Fruit fly (Drosophila melanogaster) whole organism, adult: Measurements from ENCODE around the gene pHCl-2.

Experiments used
- CG11617 ChIP-seq: fragments of 200-800 bp; sonication (Bioruptor generic); optimal IDR thresholded peaks from 2 replicates; lab custom pipeline; 2017; ENCODE audit warnings: mild to moderate bottlenecking, missing biosample characterization, missing genetic modification reagents, missing genetic modification characterization
- CG12768 ChIP-seq: fragments of 200-800 bp; sonication (Bioruptor generic); optimal IDR thresholded peaks from 2 replicates; lab custom pipeline; 2017; ENCODE audit warnings: missing biosample characterization, missing genetic modification characterization, mild to moderate bottlenecking, moderate library complexity, missing genetic modification reagents
- CG7101 ChIP-seq: fragments of 200-800 bp; sonication (Bioruptor generic); optimal IDR thresholded peaks from 2 replicates; lab custom pipeline; 2018; ENCODE audit warnings: missing biosample characterization, mild to moderate bottlenecking, missing genetic modification characterization, moderate library complexity
- Mnt ChIP-seq: fragments of 200-800 bp; sonication (Bioruptor generic); optimal IDR thresholded peaks from 2 replicates; lab custom pipeline; 2016; ENCODE audit warnings: missing biosample characterization, mild to moderate bottlenecking, missing genetic modification characterization
- cic ChIP-seq: fragments of 200-800 bp; sonication (Bioruptor generic); optimal IDR thresholded peaks from 2 replicates; lab custom pipeline; 2017; ENCODE audit warnings: missing biosample characterization, mild to moderate bottlenecking, missing genetic modification characterization, moderate library complexity
- kay ChIP-seq: fragments of 200-800 bp; sonication (Bioruptor generic); peaks from one replicate; lab custom pipeline; 2016; ENCODE audit warnings: missing biosample characterization, missing genetic modification characterization, borderline replicate concordance
- tj ChIP-seq: fragments of 200-800 bp; sonication (Bioruptor generic); optimal IDR thresholded peaks from 3 replicates; lab custom pipeline; 2017; ENCODE audit warnings: missing biosample characterization, mild to moderate bottlenecking, missing genetic modification characterization, moderate library complexity
- toe ChIP-seq: fragments of 200-800 bp; sonication (Bioruptor generic); optimal IDR thresholded peaks from 2 replicates; lab custom pipeline; 2016; ENCODE audit warnings: missing biosample characterization, missing genetic modification characterization

DNA sequence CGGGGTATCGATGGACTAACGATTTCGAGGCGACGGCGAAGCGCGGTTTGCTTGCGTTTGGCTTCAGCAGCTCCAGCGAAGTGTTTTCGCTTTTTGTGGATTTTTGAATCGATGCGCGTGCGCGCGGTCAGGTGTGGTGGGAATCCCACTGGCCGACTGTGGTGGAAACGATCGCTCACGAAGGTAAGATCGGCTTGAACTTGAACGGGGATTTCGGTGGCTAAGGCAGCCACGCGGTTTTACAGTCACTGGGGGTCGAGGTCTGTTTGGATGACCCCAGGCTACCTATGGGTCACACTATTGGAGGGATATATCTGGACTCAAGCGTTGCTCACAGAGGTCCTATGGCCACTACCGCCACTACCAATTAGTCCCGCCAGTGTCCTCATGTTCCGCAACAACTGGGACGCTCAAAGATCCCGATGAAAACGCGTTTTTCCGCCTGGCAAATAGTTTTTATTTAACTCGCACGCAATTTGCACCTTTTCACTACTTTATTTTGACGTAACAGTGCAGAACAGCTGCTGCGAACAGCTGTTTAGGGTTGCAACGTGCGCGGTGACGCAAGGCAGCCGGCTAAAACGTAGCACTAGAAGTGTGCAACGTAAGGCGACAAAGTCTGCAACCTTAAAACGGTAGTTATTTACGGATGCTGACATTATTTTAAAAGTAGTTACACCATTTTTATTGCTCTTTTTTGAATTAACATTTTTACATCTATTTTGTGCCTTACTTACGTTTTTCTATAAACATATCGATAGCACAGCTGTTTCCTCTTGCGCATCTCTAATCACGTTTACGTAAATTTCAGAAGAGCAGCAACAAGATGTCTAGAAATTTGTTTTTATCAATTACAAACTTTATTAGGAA, 52.9 kb downstream of the pHCl-2 start, which contains the start of the genes qless and mRpL32:
- TF ChIP-seq CG7101 (tag; lab: Kevin White, UChicago) (peak; percentile 57), toe (GFP tag; lab: Kevin White, UChicago) (peak; percentile 68), CG12768 (GFP tag; lab: Kevin White, UChicago) (peak; percentile 18), Mnt (GFP tag; lab: Kevin White, UChicago) (peak; percentile 82), kay (GFP tag; lab: Kevin White, UChicago) (no peak), cic (no peak), CG11617 (peak; percentile 37), tj (peak; percentile 27)
